Worm (Caenorhabditis elegans): ENCODE results near the gene str-92.

str-92 gene

ce11 chrV:17676553-17676952, at the start of gene str-92:
TSS of gene str-92 (minus strand) at chrV:17676653.
- TF ChIP-seq flt-1 (GFP tag; IDR thresholded peaks at IDR 0.05) = no peak
- TF ChIP-seq hmbx-1 (tag; optimal IDR thresholded peaks at IDR 0.05) = no peak
- no peak for TF ChIP-seq ama-1 (optimal IDR thresholded peaks at IDR 0.05)
- no peak for TF ChIP-seq tbx-11 (GFP tag; IDR thresholded peaks at IDR 0.05)
- TF ChIP-seq tbx-37 (GFP tag; conservative IDR thresholded peaks at IDR 0.05) = no peak
- no peak for TF ChIP-seq sea-1 (GFP tag; conservative IDR thresholded peaks at IDR 0.05)

ce11 chrV:17724704-17725103, 48.3 kb upstream of the str-92 start, which contains the start of gene fat-5:
TSS of gene fat-5 (plus strand) at chrV:17725004.
- TF ChIP-seq F13C5.2 (tag; optimal IDR thresholded peaks at IDR 0.05) (no peak), scrt-1 (GFP tag; IDR thresholded peaks at IDR 0.05) (no peak), sea-1 (GFP tag; conservative IDR thresholded peaks at IDR 0.05) (no peak), hmg-4 (GFP tag; optimal IDR thresholded peaks at IDR 0.05) (no peak), ets-7 (tag; optimal IDR thresholded peaks at IDR 0.05) (no peak), aly-1 (tag; optimal IDR thresholded peaks at IDR 0.05) (no peak)

ce11 chrV:17723142-17723781, 46.8 kb upstream of the str-92 start:
- no peak for TF ChIP-seq pes-1 (GFP tag; IDR thresholded peaks at IDR 0.05)
- no peak for TF ChIP-seq ets-7 (tag; optimal IDR thresholded peaks at IDR 0.05)
- no peak for TF ChIP-seq F13C5.2 (tag; optimal IDR thresholded peaks at IDR 0.05)
- no peak for TF ChIP-seq tbx-11 (GFP tag; IDR thresholded peaks at IDR 0.05)
- TF ChIP-seq tbx-37 (GFP tag; conservative IDR thresholded peaks at IDR 0.05) = no peak

- no peak for TF ChIP-seq hnd-1 (tag; optimal IDR thresholded peaks at IDR 0.05)
- TF ChIP-seq tbx-11 (GFP tag; IDR thresholded peaks at IDR 0.05) = no peak
- no peak for TF ChIP-seq tbx-37 (GFP tag; conservative IDR thresholded peaks at IDR 0.05)
- no peak for TF ChIP-seq hmbx-1 (tag; optimal IDR thresholded peaks at IDR 0.05)
- no peak for TF ChIP-seq sea-1 (GFP tag; conservative IDR thresholded peaks at IDR 0.05)
- no peak for TF ChIP-seq aly-1 (tag; optimal IDR thresholded peaks at IDR 0.05)
- TF ChIP-seq pes-1 (GFP tag; IDR thresholded peaks at IDR 0.05) = no peak
Measured at ce11 chrV:17722553-17722952, 46.1 kb upstream of the str-92 start.

- TF ChIP-seq hmg-4 (GFP tag; optimal IDR thresholded peaks at IDR 0.05) = no peak
- no peak for TF ChIP-seq ets-7 (tag; optimal IDR thresholded peaks at IDR 0.05)
- no peak for TF ChIP-seq ceh-36 (tag; optimal IDR thresholded peaks at IDR 0.05)
- no peak for TF ChIP-seq aly-1 (tag; optimal IDR thresholded peaks at IDR 0.05)
- TF ChIP-seq ceh-13 (GFP tag; optimal IDR thresholded peaks at IDR 0.05) = no peak
- no peak for TF ChIP-seq hmbx-1 (tag; optimal IDR thresholded peaks at IDR 0.05)
- no peak for TF ChIP-seq pes-1 (GFP tag; IDR thresholded peaks at IDR 0.05)
- no peak for TF ChIP-seq tra-4 (tag; optimal IDR thresholded peaks at IDR 0.05)
- TF ChIP-seq flt-1 (GFP tag; IDR thresholded peaks at IDR 0.05) = no peak
- no peak for TF ChIP-seq tbx-37 (GFP tag; conservative IDR thresholded peaks at IDR 0.05)
- TF ChIP-seq ama-1 (optimal IDR thresholded peaks at IDR 0.05) = no peak
- no peak for TF ChIP-seq scrt-1 (GFP tag; IDR thresholded peaks at IDR 0.05)
- no peak for TF ChIP-seq sea-1 (GFP tag; conservative IDR thresholded peaks at IDR 0.05)
- no peak for TF ChIP-seq B0310.2 (tag; optimal IDR thresholded peaks at IDR 0.05)
- no peak for TF ChIP-seq F13C5.2 (tag; optimal IDR thresholded peaks at IDR 0.05)
- TF ChIP-seq hnd-1 (tag; optimal IDR thresholded peaks at IDR 0.05) = no peak
- no peak for TF ChIP-seq tbx-11 (GFP tag; IDR thresholded peaks at IDR 0.05)
Measured at ce11 chrV:17721709-17722108, 45.3 kb upstream of the str-92 start.

- TF ChIP-seq F13C5.2 (tag; optimal IDR thresholded peaks at IDR 0.05) (no peak), flt-1 (GFP tag; IDR thresholded peaks at IDR 0.05) (no peak), ets-7 (tag; optimal IDR thresholded peaks at IDR 0.05) (no peak), hnd-1 (tag; optimal IDR thresholded peaks at IDR 0.05) (no peak), aly-1 (tag; optimal IDR thresholded peaks at IDR 0.05) (no peak), tbx-37 (GFP tag; conservative IDR thresholded peaks at IDR 0.05) (no peak), B0310.2 (tag; optimal IDR thresholded peaks at IDR 0.05) (no peak), tra-4 (tag; optimal IDR thresholded peaks at IDR 0.05) (no peak), sea-1 (GFP tag; conservative IDR thresholded peaks at IDR 0.05) (no peak), pes-1 (GFP tag; IDR thresholded peaks at IDR 0.05) (no peak), hmg-4 (GFP tag; optimal IDR thresholded peaks at IDR 0.05) (no peak)
Measured at ce11 chrV:17718647-17719046, 42.2 kb upstream of the str-92 start, which contains the start of gene str-77. TSS of gene str-77 (plus strand) at chrV:17718947.

ce11 chrV:17714330-17714729, 37.9 kb upstream of the str-92 start, which contains the start of gene twk-33:
TSS of gene twk-33 (minus strand) at chrV:17714377.
- no peak for TF ChIP-seq ceh-13 (GFP tag; optimal IDR thresholded peaks at IDR 0.05)
- no peak for TF ChIP-seq aly-1 (tag; optimal IDR thresholded peaks at IDR 0.05)
- no peak for TF ChIP-seq F13C5.2 (tag; optimal IDR thresholded peaks at IDR 0.05)

ce11 chrV:17712349-17712748, 35.9 kb upstream of the str-92 start:
- TF ChIP-seq aly-1 (tag; optimal IDR thresholded peaks at IDR 0.05) (no peak), ceh-36 (tag; optimal IDR thresholded peaks at IDR 0.05) (no peak), scrt-1 (GFP tag; IDR thresholded peaks at IDR 0.05) (no peak), ceh-13 (GFP tag; optimal IDR thresholded peaks at IDR 0.05) (no peak)

- TF ChIP-seq hnd-1 (tag; optimal IDR thresholded peaks at IDR 0.05) (no peak), aly-1 (tag; optimal IDR thresholded peaks at IDR 0.05) (no peak), F13C5.2 (tag; optimal IDR thresholded peaks at IDR 0.05) (no peak), ceh-13 (GFP tag; optimal IDR thresholded peaks at IDR 0.05) (no peak), hmbx-1 (tag; optimal IDR thresholded peaks at IDR 0.05) (no peak), tbx-37 (GFP tag; conservative IDR thresholded peaks at IDR 0.05) (no peak), scrt-1 (GFP tag; IDR thresholded peaks at IDR 0.05) (no peak), flt-1 (GFP tag; IDR thresholded peaks at IDR 0.05) (no peak), tbx-11 (GFP tag; IDR thresholded peaks at IDR 0.05) (no peak), ama-1 (optimal IDR thresholded peaks at IDR 0.05) (no peak), ets-7 (tag; optimal IDR thresholded peaks at IDR 0.05) (no peak), B0310.2 (tag; optimal IDR thresholded peaks at IDR 0.05) (no peak), ceh-36 (tag; optimal IDR thresholded peaks at IDR 0.05) (no peak), sea-1 (GFP tag; conservative IDR thresholded peaks at IDR 0.05) (no peak), hmg-4 (GFP tag; optimal IDR thresholded peaks at IDR 0.05) (no peak)
Measured at ce11 chrV:17707022-17707421, 30.6 kb upstream of the str-92 start, which contains the start of gene srh-31. TSS of gene srh-31 (plus strand) at chrV:17707322.
